Fruit fly (Drosophila melanogaster): Measurements from ENCODE around the gene CG15765.

- no peak for TF ChIP-seq CG8632 (GFP tag; optimal IDR thresholded peaks at IDR 0.05)
- TF ChIP-seq Gug (GFP tag; IDR thresholded peaks at IDR 0.05) = no peak
- no peak for TF ChIP-seq acj6 (GFP tag; optimal IDR thresholded peaks at IDR 0.05)
- TF ChIP-seq Hr38 (GFP tag; optimal IDR thresholded peaks at IDR 0.05) = no peak
- no peak for TF ChIP-seq dsx (GFP tag; optimal IDR thresholded peaks at IDR 0.05; ENCODE audit: poor library complexity, severe bottlenecking)
- TF ChIP-seq CG4318 (GFP tag; optimal IDR thresholded peaks at IDR 0.05) = no peak
- no peak for TF ChIP-seq ss (GFP tag; optimal IDR thresholded peaks at IDR 0.05)
- no peak for TF ChIP-seq Hr39 (GFP tag; optimal IDR thresholded peaks at IDR 0.05)
Observed at dm6 chrX:5888933-5889332, 70.6 kb downstream of the CG15765 start.

Data from whole organism, prepupa.